Worm (Caenorhabditis elegans) whole organism, L2 larva: ENCODE measurements around the gene F40A3.4.

Experiments
- C34F6.9 ChIP-seq: fragments of 150-350 bp; optimal IDR thresholded peaks from 2 replicates; lab custom pipeline; 2014; ENCODE audit warnings: missing biosample characterization, missing genetic modification characterization
- F13H6.1 ChIP-seq: sonication (generic microtip); optimal IDR thresholded peaks from 2 replicates; lab custom pipeline; 2016; ENCODE audit warnings: missing genetic modification characterization, missing compliant biosample characterization
- R02D3.7 ChIP-seq: fragments of 150-350 bp; optimal IDR thresholded peaks from 2 replicates; lab custom pipeline; 2014; ENCODE audit warnings: missing biosample characterization, missing genetic modification characterization
- Y55F3AM.14 ChIP-seq: fragments of 200-800 bp; sonication (Bioruptor generic); optimal IDR thresholded peaks from 2 replicates; lab custom pipeline; 2018; ENCODE audit warnings: mild to moderate bottlenecking, missing genetic modification characterization, missing compliant biosample characterization
- ZK546.5 ChIP-seq: sonication (generic microtip); optimal IDR thresholded peaks from 2 replicates; lab custom pipeline; 2017; ENCODE audit warnings: missing biosample characterization, missing genetic modification characterization
- alr-1 ChIP-seq: fragments of 150-350 bp; optimal IDR thresholded peaks from 2 replicates; lab custom pipeline; 2014; ENCODE audit warnings: missing biosample characterization, missing genetic modification characterization
- ama-1 ChIP-seq: fragments of 150-350 bp; optimal IDR thresholded peaks from 2 replicates; lab custom pipeline; 2018; ENCODE audit warnings: inconsistent platforms
- blmp-1 ChIP-seq: sonication (generic microtip); optimal IDR thresholded peaks from 2 replicates; lab custom pipeline; 2017; ENCODE audit warnings: missing genetic modification characterization, mild to moderate bottlenecking, missing compliant biosample characterization, antibody characterized with exemption, moderate library complexity; ENCODE audit not compliant: insufficient read depth
- ceh-16 ChIP-seq: fragments of 150-350 bp; optimal IDR thresholded peaks from 2 replicates; lab custom pipeline; 2014; ENCODE audit warnings: missing biosample characterization, missing genetic modification characterization
- ceh-82 ChIP-seq: fragments of 150-350 bp; optimal IDR thresholded peaks from 2 replicates; lab custom pipeline; 2014; ENCODE audit warnings: missing biosample characterization, missing genetic modification characterization
- crh-2 ChIP-seq: sonication (generic microtip); optimal IDR thresholded peaks from 2 replicates; lab custom pipeline; 2017; ENCODE audit warnings: missing biosample characterization, missing genetic modification characterization
- dmd-4 ChIP-seq: sonication (generic microtip); optimal IDR thresholded peaks from 2 replicates; lab custom pipeline; 2017; ENCODE audit warnings: missing biosample characterization, missing genetic modification characterization
- egl-27 ChIP-seq: sonication (generic microtip); optimal IDR thresholded peaks from 3 replicates; lab custom pipeline; 2017; ENCODE audit warnings: missing biosample characterization, missing genetic modification reagents, missing genetic modification characterization
- elt-1 ChIP-seq: fragments of 150-350 bp; optimal IDR thresholded peaks from 2 replicates; lab custom pipeline; 2014; ENCODE audit warnings: missing biosample characterization, missing genetic modification characterization
- fos-1 ChIP-seq: fragments of 150-350 bp; optimal IDR thresholded peaks from 2 replicates; lab custom pipeline; 2014; ENCODE audit warnings: missing biosample characterization, missing genetic modification characterization
- gmeb-1 ChIP-seq: fragments of 150-350 bp; optimal IDR thresholded peaks from 2 replicates; lab custom pipeline; 2014; ENCODE audit warnings: missing biosample characterization, missing genetic modification characterization
- lin-11 ChIP-seq: fragments of 150-350 bp; sonication (generic microtip); optimal IDR thresholded peaks from 2 replicates; lab custom pipeline; 2014; ENCODE audit warnings: missing biosample characterization, missing genetic modification characterization, inconsistent platforms, mixed read lengths
- lin-13 ChIP-seq: fragments of 150-350 bp; optimal IDR thresholded peaks from 2 replicates; lab custom pipeline; 2014; ENCODE audit warnings: missing biosample characterization, missing genetic modification reagents, missing genetic modification characterization
- lin-39 ChIP-seq: fragments of 150-350 bp; optimal IDR thresholded peaks from 2 replicates; lab custom pipeline; 2014; ENCODE audit warnings: missing biosample characterization, missing genetic modification reagents, missing genetic modification characterization
- lsy-2 ChIP-seq, 2 experiments: fragments of 150-350 bp in 1 of 2; sonication (generic microtip) in 1 of 2; optimal IDR thresholded peaks; 2 replicates each; lab custom pipeline; 2014 to 2017; ENCODE audit warnings: missing biosample characterization in 2 of 2, missing genetic modification characterization in 2 of 2
- mab-5 ChIP-seq: fragments of 150-350 bp; optimal IDR thresholded peaks from 2 replicates; lab custom pipeline; 2014; ENCODE audit warnings: missing biosample characterization, missing genetic modification characterization
- mbf-1 ChIP-seq: sonication (generic microtip); optimal IDR thresholded peaks from 2 replicates; lab custom pipeline; 2017; ENCODE audit warnings: missing biosample characterization, missing genetic modification characterization
- mdl-1 ChIP-seq, 2 experiments: fragments of 150-350 bp in 1 of 2; sonication (generic microtip) in 1 of 2; optimal IDR thresholded peaks; 2 replicates each; lab custom pipeline; 2017; ENCODE audit warnings: missing biosample characterization in 2 of 2, missing genetic modification characterization in 2 of 2
- nhr-10 ChIP-seq: sonication (generic microtip); optimal IDR thresholded peaks from 2 replicates; lab custom pipeline; 2017; ENCODE audit warnings: missing biosample characterization, missing genetic modification characterization
- nhr-12 ChIP-seq: fragments of 150-350 bp; optimal IDR thresholded peaks from 2 replicates; lab custom pipeline; 2014; ENCODE audit warnings: missing biosample characterization, missing genetic modification characterization
- nhr-129 ChIP-seq: fragments of 150-350 bp; optimal IDR thresholded peaks from 2 replicates; lab custom pipeline; 2014; ENCODE audit warnings: missing biosample characterization, missing genetic modification characterization
- nhr-21 ChIP-seq: fragments of 150-350 bp; optimal IDR thresholded peaks from 2 replicates; lab custom pipeline; 2014; ENCODE audit warnings: missing biosample characterization, missing genetic modification characterization
- nhr-23 ChIP-seq: fragments of 150-350 bp; optimal IDR thresholded peaks from 2 replicates; lab custom pipeline; 2014; ENCODE audit warnings: missing biosample characterization, missing genetic modification reagents, missing genetic modification characterization
- nhr-237 ChIP-seq: fragments of 150-350 bp; optimal IDR thresholded peaks from 2 replicates; lab custom pipeline; 2014; ENCODE audit warnings: missing biosample characterization, missing genetic modification characterization
- nhr-25 ChIP-seq: fragments of 150-350 bp; sonication (generic microtip); optimal IDR thresholded peaks from 3 replicates; lab custom pipeline; 2014; ENCODE audit warnings: missing biosample characterization, missing genetic modification characterization
- nhr-6 ChIP-seq: fragments of 150-350 bp; optimal IDR thresholded peaks from 2 replicates; lab custom pipeline; 2014; ENCODE audit warnings: missing biosample characterization, missing genetic modification characterization
- nhr-77 ChIP-seq: fragments of 150-350 bp; optimal IDR thresholded peaks from 2 replicates; lab custom pipeline; 2014; ENCODE audit warnings: missing biosample characterization, missing genetic modification characterization
- sem-4 ChIP-seq: fragments of 150-350 bp; optimal IDR thresholded peaks from 2 replicates; lab custom pipeline; 2014; ENCODE audit warnings: missing biosample characterization, missing genetic modification reagents, missing genetic modification characterization
- skn-1 ChIP-seq: sonication (generic microtip); optimal IDR thresholded peaks from 2 replicates; lab custom pipeline; 2017; ENCODE audit warnings: missing biosample characterization, missing genetic modification characterization
- sma-3 ChIP-seq: sonication (generic microtip); optimal IDR thresholded peaks from 2 replicates; lab custom pipeline; 2016; ENCODE audit warnings: missing genetic modification reagents, missing genetic modification characterization, missing compliant biosample characterization
- sma-9 ChIP-seq, 2 experiments: fragments of 150-350 bp in 1 of 2; sonication (generic microtip) in 1 of 2; optimal IDR thresholded peaks; 2 replicates each; lab custom pipeline; 2014 to 2016; ENCODE audit warnings: missing genetic modification characterization in 2 of 2, mild to moderate bottlenecking in 1 of 2, missing biosample characterization in 1 of 2, missing compliant biosample characterization in 1 of 2, missing genetic modification reagents in 1 of 2, moderate library complexity in 1 of 2
- snpc-4 ChIP-seq: fragments of 150-350 bp; optimal IDR thresholded peaks from 2 replicates; lab custom pipeline; 2014; ENCODE audit warnings: missing biosample characterization, missing genetic modification characterization
- unc-39 ChIP-seq: fragments of 150-350 bp; optimal IDR thresholded peaks from 2 replicates; lab custom pipeline; 2014; ENCODE audit warnings: missing biosample characterization, missing genetic modification characterization
- unc-55 ChIP-seq: fragments of 150-350 bp; sonication (generic microtip); optimal IDR thresholded peaks from 3 replicates; lab custom pipeline; 2014; ENCODE audit warnings: missing biosample characterization, missing genetic modification reagents, missing genetic modification characterization
- unc-62 ChIP-seq: fragments of 150-350 bp; optimal IDR thresholded peaks from 2 replicates; lab custom pipeline; 2014; ENCODE audit warnings: missing biosample characterization, missing genetic modification reagents, missing genetic modification characterization
- zag-1 ChIP-seq: fragments of 150-350 bp; optimal IDR thresholded peaks from 2 replicates; lab custom pipeline; 2014; ENCODE audit warnings: missing biosample characterization, missing genetic modification characterization
- ztf-1 ChIP-seq: fragments of 200-800 bp; sonication (Bioruptor generic); conservative IDR thresholded peaks from 2 replicates; pipeline ENCODE4 v1.3.6; 2022; ENCODE audit warnings: missing genetic modification characterization, missing compliant biosample characterization
- ztf-11 ChIP-seq: sonication (generic microtip); optimal IDR thresholded peaks from 2 replicates; lab custom pipeline; 2017; ENCODE audit warnings: missing biosample characterization, missing genetic modification characterization
- ztf-4 ChIP-seq: fragments of 150-350 bp; optimal IDR thresholded peaks from 2 replicates; lab custom pipeline; 2014; ENCODE audit warnings: missing biosample characterization, missing genetic modification characterization

Gene F40A3.4

DNA sequence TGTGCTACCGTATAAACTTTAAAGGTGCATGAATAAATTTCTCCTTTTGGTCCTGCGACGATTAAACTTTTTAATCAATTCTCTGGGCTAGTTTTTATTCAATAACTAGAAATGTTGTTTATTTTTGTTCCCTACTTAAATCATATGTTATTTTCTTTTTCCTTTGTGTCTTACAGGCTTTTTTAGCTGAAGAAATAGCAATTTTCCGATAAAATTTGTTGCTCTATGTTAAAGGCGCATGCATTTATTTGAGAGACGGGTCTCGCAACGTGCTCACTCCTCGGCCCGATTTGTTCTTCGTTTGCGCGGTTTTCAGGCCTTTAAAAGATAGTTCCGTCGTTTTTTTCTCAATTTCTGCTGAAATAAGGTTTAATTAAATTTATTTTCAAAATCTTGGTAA, 21.7 kb upstream of the F40A3.4 start:
- TF ChIP-seq Y55F3AM.14 (GFP tag; lab: Kevin White, UChicago) (no peak), C34F6.9 (tag; lab: Kevin White, UChicago) (peak; percentile 7), sma-3 (no peak), nhr-237 (tag; lab: Kevin White, UChicago) (no peak), crh-2 (tag; lab: Kevin White, UChicago) (no peak), ama-1 (lab: Kevin White, UChicago) (no peak), unc-55 (peak; percentile 8), nhr-77 (tag; lab: Kevin White, UChicago) (no peak), nhr-10 (no peak)

DNA sequence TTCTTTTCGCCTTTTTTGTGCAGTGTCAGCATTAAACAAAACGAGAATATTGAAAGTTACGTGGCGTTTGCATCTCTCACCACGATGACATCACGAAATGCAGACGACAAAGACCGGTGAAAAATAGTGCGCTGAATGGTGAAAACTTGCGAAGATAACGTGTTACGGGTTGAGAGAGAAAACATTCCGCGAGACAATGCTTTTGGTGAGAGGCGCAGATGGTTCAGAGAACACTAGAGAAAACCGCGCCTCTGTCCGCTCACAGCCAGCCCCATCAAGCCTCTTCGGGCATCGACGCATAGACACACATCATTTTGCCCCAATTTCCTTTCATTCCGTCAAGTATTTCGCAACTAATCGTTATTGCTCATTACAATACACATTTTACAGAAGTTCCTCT, 21.0 kb upstream of the F40A3.4 start, which contains the start of the genes C37C3.9 and C37C3.18:
C37C3.9 (minus strand) TSS at position 98 of the 400 bp plus-strand sequence.
C37C3.18 (plus strand) TSS at position 391 of the 400 bp plus-strand sequence.
- TF ChIP-seq nhr-23 (tag; lab: Kevin White, UChicago) = no peak
- TF ChIP-seq Y55F3AM.14 (GFP tag; lab: Kevin White, UChicago) = no peak
- no peak for TF ChIP-seq alr-1 (tag; lab: Kevin White, UChicago)
- TF ChIP-seq ceh-82 (tag; lab: Kevin White, UChicago) = no peak
- TF ChIP-seq ztf-4 = peak; percentile 31
- TF ChIP-seq nhr-77 (tag; lab: Kevin White, UChicago) = no peak
- TF ChIP-seq sma-3 = peak; percentile 63
- peak; percentile 92 for TF ChIP-seq nhr-129 (tag; lab: Kevin White, UChicago)
- TF ChIP-seq dmd-4 = no peak
- TF ChIP-seq nhr-12 (tag; lab: Kevin White, UChicago) = no peak
- peak; percentile 29 for TF ChIP-seq ama-1 (lab: Kevin White, UChicago)
- no peak for TF ChIP-seq mab-5 (tag; lab: Kevin White, UChicago)
- peak; percentile 71 for TF ChIP-seq egl-27 (tag; lab: Kevin White, UChicago)
- TF ChIP-seq mbf-1 (tag; lab: Kevin White, UChicago) = no peak
- TF ChIP-seq nhr-237 (tag; lab: Kevin White, UChicago) = no peak
- TF ChIP-seq F13H6.1 (tag; lab: Kevin White, UChicago) = peak; percentile 79
- no peak for TF ChIP-seq ZK546.5 (tag; lab: Kevin White, UChicago)
- TF ChIP-seq fos-1 = peak; percentile 85
- TF ChIP-seq zag-1 (tag; lab: Kevin White, UChicago) = no peak
- peak; percentile 45 for TF ChIP-seq sem-4 (tag; lab: Kevin White, UChicago)
- TF ChIP-seq nhr-6 (tag; lab: Kevin White, UChicago) = peak; percentile 56
- TF ChIP-seq C34F6.9 (tag; lab: Kevin White, UChicago) = peak; percentile 86
- TF ChIP-seq snpc-4 = peak; percentile 88
- peak; percentile 79 for TF ChIP-seq nhr-21 (tag; lab: Kevin White, UChicago)
- peak; percentile 59 for TF ChIP-seq nhr-25
- no peak for TF ChIP-seq nhr-10
- TF ChIP-seq unc-62 (GFP tag; lab: Kevin White, UChicago) = no peak
- TF ChIP-seq unc-39 (tag; lab: Kevin White, UChicago) = no peak
- TF ChIP-seq lsy-2 (tag; optimal IDR thresholded peaks at IDR 0.05; lab: Kevin White, UChicago) = peak; percentile 0 to 83
- no peak for TF ChIP-seq ztf-1
- TF ChIP-seq elt-1 = no peak
- TF ChIP-seq ceh-16 = no peak
- peak; percentile 65 for TF ChIP-seq blmp-1 (tag; lab: Kevin White, UChicago)
- peak; percentile 80 for TF ChIP-seq skn-1 (tag; lab: Kevin White, UChicago)
- TF ChIP-seq crh-2 (tag; lab: Kevin White, UChicago) = peak; percentile 99
- TF ChIP-seq sma-9 (GFP tag; optimal IDR thresholded peaks at IDR 0.05; lab: Kevin White, UChicago) = peak; percentile 90
- TF ChIP-seq sma-9 (tag; optimal IDR thresholded peaks at IDR 0.05; lab: Kevin White, UChicago) = no peak
- no peak for TF ChIP-seq R02D3.7 (tag; lab: Kevin White, UChicago)
- peak in 1 of 2 experiments; percentile 58 for TF ChIP-seq mdl-1 (tag; optimal IDR thresholded peaks at IDR 0.05; lab: Kevin White, UChicago)
- peak; percentile 66 for TF ChIP-seq lin-13 (GFP tag; lab: Kevin White, UChicago)
- TF ChIP-seq lin-11 (tag; lab: Kevin White, UChicago) = peak; percentile 95
- peak; percentile 74 for TF ChIP-seq gmeb-1 (tag; lab: Kevin White, UChicago)
- no peak for TF ChIP-seq ztf-11 (tag; lab: Kevin White, UChicago)
- no peak for TF ChIP-seq lin-39 (tag; lab: Kevin White, UChicago)
- peak; percentile 81 for TF ChIP-seq unc-55
- TF ChIP-seq, all 48 proteins: peak for 23
